Worm (Caenorhabditis elegans) whole organism, L1 larva: Measurements from ENCODE around the gene lgc-5.

Source experiments
- ceh-90 ChIP-seq: sonication (generic microtip); optimal IDR thresholded peaks from 2 replicates; lab custom pipeline; 2016; ENCODE audit warnings: missing genetic modification characterization, missing compliant biosample characterization
- egl-27 ChIP-seq, 2 experiments: fragments of 150-350 bp in 1 of 2; sonication (generic microtip); optimal IDR thresholded peaks; 3 replicates each; lab custom pipeline; 2017 to 2018; ENCODE audit warnings: missing biosample characterization in 2 of 2, missing genetic modification characterization in 2 of 2, missing genetic modification reagents in 2 of 2
- lin-13 ChIP-seq: fragments of 150-350 bp; optimal IDR thresholded peaks from 2 replicates; lab custom pipeline; 2014; ENCODE audit warnings: missing biosample characterization, missing genetic modification reagents, missing genetic modification characterization
- sox-4 ChIP-seq: sonication (generic microtip); optimal IDR thresholded peaks from 2 replicates; lab custom pipeline; 2016; ENCODE audit warnings: missing genetic modification characterization, missing compliant biosample characterization

DNA sequence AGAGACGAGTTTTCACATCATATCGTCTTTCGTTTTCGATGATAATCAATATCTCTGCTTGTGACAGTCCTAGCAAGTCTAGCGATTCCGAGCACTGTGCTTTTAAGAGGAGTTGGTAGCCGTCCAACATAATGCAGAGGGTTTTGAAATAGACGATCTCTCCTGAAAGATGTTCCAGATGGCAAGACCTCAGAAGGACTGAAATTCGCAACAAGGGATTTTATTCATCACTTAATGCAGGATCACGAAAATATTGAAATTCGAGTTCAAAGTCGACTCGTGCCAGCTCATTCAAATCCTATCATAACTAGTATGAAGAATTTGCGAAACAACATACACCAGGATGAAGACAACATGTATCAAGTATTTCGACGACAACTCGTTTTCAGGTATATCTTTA lies 35.0 kb downstream of the lgc-5 start, which contains the start of gene D2096.7:
- TF ChIP-seq lin-13 (GFP tag; lab: Kevin White, UChicago) = no peak
- no peak for TF ChIP-seq ceh-90
- TF ChIP-seq sox-4 = no peak
- TF ChIP-seq egl-27 (tag; optimal IDR thresholded peaks at IDR 0.05; lab: Kevin White, UChicago) = no peak
